Worm (Caenorhabditis elegans) whole organism, late embryonic: ENCODE data around the gene ebp-3.

Experiments used
- T23F11.4 ChIP-seq: fragments of 200-800 bp; sonication (Bioruptor generic); optimal IDR thresholded peaks from 2 replicates; lab custom pipeline; 2018; ENCODE audit warnings: mild to moderate bottlenecking, missing genetic modification characterization, missing compliant biosample characterization
- eyg-1 ChIP-seq: sonication (generic microtip); optimal IDR thresholded peaks from 2 replicates; lab custom pipeline; 2016; ENCODE audit warnings: missing genotype, missing genetic modification characterization, missing compliant biosample characterization
- hlh-13 ChIP-seq: fragments of 200-800 bp; sonication (Bioruptor generic); optimal IDR thresholded peaks from 2 replicates; lab custom pipeline; 2018; ENCODE audit warnings: mild to moderate bottlenecking, missing genetic modification characterization, missing compliant biosample characterization
- hlh-6 ChIP-seq: sonication (generic microtip); optimal IDR thresholded peaks from 2 replicates; lab custom pipeline; 2016; ENCODE audit warnings: missing genotype, missing genetic modification characterization, missing compliant biosample characterization
- odd-2 ChIP-seq: sonication (generic microtip); optimal IDR thresholded peaks from 2 replicates; lab custom pipeline; 2017; ENCODE audit warnings: antibody characterized with exemption, mild to moderate bottlenecking, missing genetic modification characterization, missing compliant biosample characterization
- pag-3 ChIP-seq: sonication (generic microtip); optimal IDR thresholded peaks from 2 replicates; lab custom pipeline; 2016; ENCODE audit warnings: missing compliant biosample characterization, missing genetic modification characterization, borderline replicate concordance
- pha-4 ChIP-seq: fragments of 150-350 bp; optimal IDR thresholded peaks from 2 replicates; lab custom pipeline; 2018; ENCODE audit warnings: missing biosample characterization, missing genetic modification reagents, missing genetic modification characterization
- ref-2 ChIP-seq: sonication (generic microtip); optimal IDR thresholded peaks from 2 replicates; lab custom pipeline; 2016; ENCODE audit warnings: missing genetic modification characterization, missing compliant biosample characterization
- sox-2 ChIP-seq: fragments of 200-800 bp; sonication (Bioruptor generic); IDR thresholded peaks from 2 replicates; pipeline ENCODE4 v1.3.6; 2022; ENCODE audit warnings: missing genetic modification reagents, missing genetic modification characterization, missing compliant biosample characterization

- TF ChIP-seq sox-2 (GFP tag; lab: Robert Waterston, UW) (no peak), pha-4 (tag; lab: Kevin White, UChicago) (no peak), hlh-13 (GFP tag; lab: Kevin White, UChicago) (no peak), T23F11.4 (GFP tag; lab: Kevin White, UChicago) (no peak), odd-2 (tag; lab: Kevin White, UChicago) (no peak), hlh-6 (tag; lab: Kevin White, UChicago) (no peak), pag-3 (tag; lab: Kevin White, UChicago) (no peak), ref-2 (tag; lab: Kevin White, UChicago) (no peak), eyg-1 (no peak)
Measured at ce11 chrV:18043271-18043670, 12.5 kb upstream of the ebp-3 start, which contains the start of gene ebp-1.
